Fruit fly (Drosophila melanogaster) whole organism, prepupa: ENCODE results near the gene CG17777.

Experiments used
- Blimp-1 ChIP-seq: fragments of 200-800 bp; sonication (Bioruptor generic); optimal IDR thresholded peaks from 3 replicates; lab custom pipeline; 2017; ENCODE audit warnings: missing biosample characterization, missing genetic modification characterization, mild to moderate bottlenecking, moderate library complexity, missing genetic modification reagents
- CG10631 ChIP-seq: fragments of 200-800 bp; sonication (Bioruptor generic); optimal IDR thresholded peaks from 2 replicates; lab custom pipeline; 2016; ENCODE audit warnings: missing biosample characterization, missing genetic modification characterization
- CG10669 ChIP-seq: fragments of 200-800 bp; sonication (Bioruptor generic); optimal IDR thresholded peaks from 3 replicates; lab custom pipeline; 2018; ENCODE audit warnings: missing biosample characterization, mild to moderate bottlenecking, missing genetic modification characterization, moderate library complexity
- CG11294 ChIP-seq: fragments of 200-800 bp; sonication (Bioruptor generic); IDR thresholded peaks from 2 replicates; pipeline ENCODE4 v1.3.6; 2022; ENCODE audit warnings: missing biosample characterization, missing genetic modification characterization
- CG11762 ChIP-seq: fragments of 200-800 bp; sonication (Bioruptor generic); optimal IDR thresholded peaks from 3 replicates; lab custom pipeline; 2016; ENCODE audit warnings: missing biosample characterization, missing genetic modification characterization; ENCODE audit not compliant: insufficient read depth
- CG15336 ChIP-seq: fragments of 200-800 bp; sonication (Bioruptor generic); IDR thresholded peaks from 2 replicates; pipeline ENCODE4 v1.3.6; 2022; ENCODE audit warnings: missing biosample characterization, missing genetic modification characterization
- CG16779 ChIP-seq: fragments of 200-800 bp; sonication (Bioruptor generic); optimal IDR thresholded peaks from 3 replicates; lab custom pipeline; 2017; ENCODE audit warnings: missing biosample characterization, mild to moderate bottlenecking, missing genetic modification characterization
- CG31627 ChIP-seq: fragments of 200-800 bp; sonication (Bioruptor generic); optimal IDR thresholded peaks from 3 replicates; lab custom pipeline; 2016; ENCODE audit warnings: missing biosample characterization, missing genetic modification characterization
- CG34406 ChIP-seq: fragments of 200-800 bp; sonication (Bioruptor generic); optimal IDR thresholded peaks from 3 replicates; lab custom pipeline; 2016; ENCODE audit warnings: missing biosample characterization, missing genetic modification characterization
- CG3919 ChIP-seq: fragments of 200-800 bp; sonication (Bioruptor generic); optimal IDR thresholded peaks from 3 replicates; lab custom pipeline; 2016; ENCODE audit warnings: missing biosample characterization, missing genetic modification characterization
- CG6792 ChIP-seq: fragments of 200-800 bp; sonication (Bioruptor generic); optimal IDR thresholded peaks from 3 replicates; lab custom pipeline; 2016; ENCODE audit warnings: missing biosample characterization, missing genetic modification characterization
- CG6808 ChIP-seq: fragments of 200-800 bp; sonication (Bioruptor generic); optimal IDR thresholded peaks from 3 replicates; lab custom pipeline; 2017; ENCODE audit warnings: missing biosample characterization, missing genetic modification characterization, mild to moderate bottlenecking, moderate library complexity, missing genetic modification reagents
- CG7368 ChIP-seq: fragments of 200-800 bp; sonication (Bioruptor generic); optimal IDR thresholded peaks from 3 replicates; lab custom pipeline; 2016; ENCODE audit warnings: missing biosample characterization, missing genetic modification characterization
- CG8119 ChIP-seq: fragments of 200-800 bp; sonication (Bioruptor generic); IDR thresholded peaks from 3 replicates; pipeline ENCODE4 v1.3.6; 2022; ENCODE audit warnings: missing biosample characterization, missing genetic modification characterization
- CG8319 ChIP-seq: fragments of 200-800 bp; sonication (Bioruptor generic); optimal IDR thresholded peaks from 3 replicates; lab custom pipeline; 2016; ENCODE audit warnings: missing biosample characterization, missing genetic modification characterization
- CG8632 ChIP-seq: fragments of 200-800 bp; sonication (Bioruptor generic); optimal IDR thresholded peaks from 3 replicates; lab custom pipeline; 2016; ENCODE audit warnings: missing biosample characterization, missing genetic modification characterization
- CG9139 ChIP-seq: fragments of 200-800 bp; sonication (Bioruptor generic); optimal IDR thresholded peaks from 3 replicates; lab custom pipeline; 2017; ENCODE audit warnings: missing biosample characterization, mild to moderate bottlenecking, missing genetic modification characterization
- Eip75B ChIP-seq: fragments of 200-800 bp; sonication (Bioruptor generic); optimal IDR thresholded peaks from 3 replicates; lab custom pipeline; 2016; ENCODE audit warnings: missing biosample characterization, missing genetic modification characterization
- Eip78C ChIP-seq: fragments of 200-800 bp; sonication (Bioruptor generic); peaks from one replicate; lab custom pipeline; 2016; ENCODE audit warnings: missing biosample characterization, missing genetic modification characterization
- Ets21C ChIP-seq: fragments of 200-800 bp; sonication (Bioruptor generic); optimal IDR thresholded peaks from 3 replicates; lab custom pipeline; 2016; ENCODE audit warnings: missing biosample characterization, missing genetic modification characterization
- Gug ChIP-seq: fragments of 200-800 bp; sonication (Bioruptor generic); IDR thresholded peaks from 2 replicates; pipeline ENCODE4 v1.3.6; 2022; ENCODE audit warnings: missing biosample characterization, missing genetic modification characterization
- Hr38 ChIP-seq: sonication (Bioruptor generic); optimal IDR thresholded peaks from 2 replicates; lab custom pipeline; 2016; ENCODE audit warnings: missing biosample characterization, missing genetic modification characterization
- Hr39 ChIP-seq: fragments of 200-800 bp; sonication (Bioruptor generic); optimal IDR thresholded peaks from 2 replicates; lab custom pipeline; 2016; ENCODE audit warnings: missing biosample characterization, missing genetic modification characterization
- Hr4 ChIP-seq: fragments of 200-800 bp; sonication (Bioruptor generic); optimal IDR thresholded peaks from 3 replicates; lab custom pipeline; 2016; ENCODE audit warnings: missing biosample characterization, missing genetic modification characterization
- Lpt ChIP-seq: fragments of 200-800 bp; sonication (Bioruptor generic); optimal IDR thresholded peaks from 3 replicates; lab custom pipeline; 2016; ENCODE audit warnings: missing biosample characterization, missing genetic modification characterization
- OdsH ChIP-seq: fragments of 200-800 bp; sonication (Bioruptor generic); optimal IDR thresholded peaks from 3 replicates; lab custom pipeline; 2016; ENCODE audit warnings: missing biosample characterization, missing genetic modification characterization
- Smox ChIP-seq: fragments of 200-800 bp; sonication (Bioruptor generic); optimal IDR thresholded peaks from 3 replicates; lab custom pipeline; 2016; ENCODE audit warnings: missing biosample characterization, missing genetic modification characterization
- achi ChIP-seq: fragments of 200-800 bp; sonication (Bioruptor generic); optimal IDR thresholded peaks from 3 replicates; lab custom pipeline; 2016; ENCODE audit warnings: missing biosample characterization, missing genetic modification characterization
- dac ChIP-seq: fragments of 200-800 bp; sonication (Bioruptor generic); optimal IDR thresholded peaks from 2 replicates; lab custom pipeline; 2017; ENCODE audit warnings: missing biosample characterization, mild to moderate bottlenecking, missing genetic modification characterization
- eg ChIP-seq: fragments of 200-800 bp; sonication (Bioruptor generic); IDR thresholded peaks from 3 replicates; pipeline ENCODE4 v1.3.6; 2022; ENCODE audit warnings: missing biosample characterization, missing genetic modification characterization
- esn ChIP-seq: fragments of 200-800 bp; sonication (Bioruptor generic); optimal IDR thresholded peaks from 2 replicates; lab custom pipeline; 2016; ENCODE audit warnings: missing biosample characterization, mild to moderate bottlenecking, missing genetic modification characterization, moderate library complexity
- fd59A ChIP-seq: fragments of 200-800 bp; sonication (Bioruptor generic); optimal IDR thresholded peaks from 2 replicates; lab custom pipeline; 2017; ENCODE audit warnings: missing biosample characterization, mild to moderate bottlenecking, missing genetic modification characterization, missing genetic modification reagents
- fkh ChIP-seq: fragments of 200-800 bp; sonication (Bioruptor generic); optimal IDR thresholded peaks from 3 replicates; lab custom pipeline; 2017; ENCODE audit warnings: missing biosample characterization, mild to moderate bottlenecking, missing genetic modification characterization, moderate library complexity
- lz ChIP-seq: fragments of 200-800 bp; sonication (Bioruptor generic); optimal IDR thresholded peaks from 3 replicates; lab custom pipeline; 2016; ENCODE audit warnings: missing biosample characterization, missing genetic modification characterization
- pdm3 ChIP-seq: fragments of 200-800 bp; sonication (Bioruptor generic); optimal IDR thresholded peaks from 3 replicates; lab custom pipeline; 2016; ENCODE audit warnings: missing biosample characterization, missing genetic modification characterization
- svp ChIP-seq: fragments of 200-800 bp; sonication (Bioruptor generic); peaks from one replicate; lab custom pipeline; 2016; ENCODE audit warnings: missing biosample characterization, missing genetic modification characterization
- topi ChIP-seq: fragments of 200-800 bp; sonication (Bioruptor generic); optimal IDR thresholded peaks from 3 replicates; lab custom pipeline; 2016; ENCODE audit warnings: missing biosample characterization, missing genetic modification characterization

The CG17777 gene

DNA sequence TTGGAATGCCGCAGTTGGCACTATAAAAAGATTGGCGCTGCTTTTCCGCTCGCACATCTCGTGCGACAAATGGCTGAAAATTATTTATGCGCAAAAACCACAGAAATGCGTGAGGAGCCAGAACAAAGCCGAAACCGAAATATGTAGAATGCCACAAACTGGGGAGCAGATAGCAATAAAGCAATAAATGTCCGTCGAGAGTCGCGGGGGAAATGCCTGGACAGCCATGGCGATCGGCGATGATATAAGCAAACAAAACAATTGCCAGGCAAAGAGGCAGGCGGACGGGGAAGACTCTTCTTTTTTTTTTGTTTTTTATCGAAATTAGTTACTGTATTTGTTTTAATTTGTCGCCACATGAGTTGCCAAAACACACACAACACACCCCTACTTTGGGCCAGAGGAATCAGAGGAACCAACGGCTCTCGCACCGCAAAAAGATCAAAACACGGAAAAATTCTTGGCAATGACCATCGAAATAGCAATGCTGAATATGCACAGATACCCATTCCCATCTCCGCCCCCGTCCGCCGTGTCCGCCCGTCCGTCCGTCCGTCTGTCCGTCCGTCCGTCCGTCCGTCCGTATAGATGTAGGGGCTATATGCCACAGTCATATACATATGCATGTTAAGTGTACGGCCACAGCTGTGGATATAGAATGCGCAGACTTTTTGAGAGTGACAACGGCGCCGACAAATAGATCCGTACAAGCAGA, 18.0 kb upstream of the CG17777 start:
- no peak for TF ChIP-seq Ets21C
- TF ChIP-seq CG9139 (GFP tag; lab: Kevin White, UChicago): no peak
- TF ChIP-seq Gug: no peak
- TF ChIP-seq fkh (GFP tag; lab: Kevin White, UChicago): no peak
- no peak for TF ChIP-seq topi
- TF ChIP-seq eg (GFP tag; lab: Robert Waterston, UW): no peak
- no peak for TF ChIP-seq CG6808 (GFP tag; lab: Kevin White, UChicago)
- no peak for TF ChIP-seq Hr4 (GFP tag; lab: Kevin White, UChicago)
- TF ChIP-seq CG11762 (GFP tag; lab: Kevin White, UChicago): no peak
- no peak for TF ChIP-seq CG15336 (GFP tag; lab: Robert Waterston, UW)
- TF ChIP-seq CG8119 (GFP tag; lab: Robert Waterston, UW): no peak

DNA sequence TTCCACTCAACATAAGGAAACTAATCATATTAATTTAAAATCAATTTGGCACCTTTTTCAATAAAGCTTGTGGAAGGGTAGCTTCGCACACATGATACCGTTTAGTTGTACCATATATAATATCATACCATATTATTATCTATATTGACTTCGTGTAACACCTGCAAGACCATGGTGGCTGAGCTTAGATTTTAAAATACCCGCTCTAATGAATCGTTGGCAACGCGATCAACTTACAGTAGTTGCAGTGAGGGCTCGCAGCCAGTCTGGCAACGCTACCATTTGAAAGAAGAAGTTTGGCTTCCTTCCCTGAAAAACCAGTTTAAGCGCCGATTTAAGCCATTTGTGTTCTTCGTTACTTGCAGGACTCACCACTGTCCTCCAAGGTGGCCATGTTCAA, 16.2 kb upstream of the CG17777 start:
- TF ChIP-seq CG10669 (GFP tag; lab: Kevin White, UChicago) (no peak), CG8319 (GFP tag; lab: Kevin White, UChicago) (no peak), Blimp-1 (GFP tag; lab: Kevin White, UChicago) (no peak)
- TF ChIP-seq, all 60 proteins: peak for 0

DNA sequence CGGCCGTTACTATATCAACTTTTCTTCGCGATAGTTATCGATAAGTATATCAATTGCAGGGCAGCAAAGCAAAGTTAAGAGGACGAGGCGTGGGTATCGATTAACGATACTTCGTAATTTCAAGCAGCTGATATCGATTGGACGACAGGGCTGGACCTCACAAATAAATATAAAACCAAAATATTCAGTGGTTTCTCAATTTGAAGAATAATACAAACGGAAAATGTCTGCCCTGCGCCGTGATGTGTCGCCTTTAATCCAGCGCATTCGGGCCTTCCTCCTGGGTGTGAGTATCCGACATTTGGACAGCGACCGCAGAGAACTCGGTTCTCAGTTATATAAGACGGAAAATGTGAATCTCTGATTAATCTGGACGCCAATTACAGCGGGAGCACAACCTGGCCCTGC, 14.2 kb upstream of the CG17777 start, which contains the start of gene ND-B14.5A:
TSS of gene ND-B14.5A (plus strand) at position 107 of the 408 bp plus-strand sequence.
- TF ChIP-seq esn (peak; percentile 23), fd59A (no peak)

DNA sequence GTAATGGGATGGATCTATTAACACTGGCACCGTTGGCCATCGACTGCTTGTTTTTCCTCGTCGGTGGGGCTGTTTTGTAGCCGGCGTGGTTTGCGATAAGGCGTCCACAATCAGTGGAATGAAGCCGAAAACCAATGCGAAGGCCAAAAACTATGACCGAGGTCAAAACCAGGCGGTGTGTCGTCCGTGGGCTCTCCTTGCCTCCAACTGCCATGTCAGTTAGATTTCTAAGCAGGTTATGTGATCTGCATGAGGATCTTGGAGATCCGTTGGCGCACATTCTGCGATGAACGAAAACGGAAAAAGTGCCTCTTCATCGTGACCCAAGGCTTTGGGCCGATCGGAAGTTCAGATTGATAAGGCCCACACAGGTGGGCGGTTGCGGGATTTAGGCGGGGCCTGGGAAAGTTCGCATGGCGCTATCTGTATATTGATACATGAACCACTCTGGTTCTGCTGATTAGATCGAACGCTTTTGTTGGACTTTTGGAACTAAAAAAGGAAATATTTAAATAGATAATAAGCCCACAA, 11.3 kb upstream of the CG17777 start, which contains the start of gene Cyp4d14:
TSS of gene Cyp4d14 (minus strand) at position 51 of the 531 bp plus-strand sequence.
- TF ChIP-seq CG8119 (GFP tag; lab: Robert Waterston, UW) (no peak), svp (GFP tag; lab: Kevin White, UChicago) (peak; percentile 84), Hr4 (GFP tag; lab: Kevin White, UChicago) (no peak)

DNA sequence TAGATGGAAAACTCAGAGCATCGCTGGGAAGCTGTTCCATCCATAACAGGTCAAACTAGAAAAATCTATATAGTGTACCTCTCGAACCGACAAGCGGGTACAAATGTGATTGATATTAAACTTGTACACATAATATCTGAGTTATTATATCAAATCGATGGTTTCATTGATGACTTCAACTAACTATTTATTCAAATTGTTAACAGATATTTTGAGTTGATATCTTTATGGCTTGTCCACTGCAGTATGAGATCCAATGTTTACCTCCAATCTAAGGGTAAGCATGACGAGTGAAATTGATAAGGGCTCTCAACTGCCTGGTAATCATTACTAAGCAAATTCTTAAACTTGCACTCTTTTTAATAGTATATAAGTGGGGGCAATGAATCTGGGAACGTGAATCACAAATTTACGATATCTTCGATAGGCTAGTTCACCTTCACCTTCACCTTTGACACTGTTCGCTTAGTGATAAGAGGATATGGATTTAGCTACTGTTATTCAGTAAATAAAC, 10.6 kb upstream of the CG17777 start, which contains the start of gene Cyp4d2:
TSS of gene Cyp4d2 (plus strand) at position 51 of the 514 bp plus-strand sequence.
- TF ChIP-seq fkh (GFP tag; lab: Kevin White, UChicago) (peak; percentile 30), Eip78C (GFP tag; lab: Kevin White, UChicago) (no peak), Hr38 (GFP tag; lab: Kevin White, UChicago) (no peak), Hr39 (GFP tag; lab: Kevin White, UChicago) (no peak)

DNA sequence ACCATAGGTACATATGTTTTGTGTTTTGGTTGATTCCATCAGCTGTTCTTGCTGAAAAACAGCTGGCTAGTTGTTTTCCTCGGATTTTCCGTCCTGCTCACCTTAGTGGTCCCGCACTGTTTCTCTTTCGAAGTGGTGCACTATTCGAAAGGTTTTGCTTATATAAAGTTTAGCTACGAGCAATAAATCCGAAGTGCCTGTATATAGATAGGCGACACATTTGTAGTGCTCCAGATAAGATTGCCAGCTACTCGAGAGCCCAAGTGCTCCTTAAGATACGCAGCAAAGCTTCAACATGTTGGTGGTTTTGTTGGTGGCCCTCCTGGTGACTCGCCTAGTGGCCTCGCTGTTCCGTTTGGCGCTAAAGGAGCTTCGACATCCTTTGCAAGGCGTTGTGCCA, 7.9 kb upstream of the CG17777 start, which contains the start of gene Cyp4ae1:
TSS of gene Cyp4ae1 (plus strand) at position 206 of the 400 bp plus-strand sequence.
- TF ChIP-seq CG3919 (GFP tag; lab: Kevin White, UChicago): no peak
- no peak for TF ChIP-seq CG16779 (tag; lab: Kevin White, UChicago)
- TF ChIP-seq Eip75B: no peak
- TF ChIP-seq CG6792 (GFP tag; lab: Kevin White, UChicago): no peak
- no peak for TF ChIP-seq CG7368
- no peak for TF ChIP-seq Hr38 (GFP tag; lab: Kevin White, UChicago)
- no peak for TF ChIP-seq esn
- TF ChIP-seq CG11294 (GFP tag; lab: Robert Waterston, UW): no peak
- TF ChIP-seq achi: no peak
- TF ChIP-seq OdsH (GFP tag; lab: Kevin White, UChicago): no peak
- no peak for TF ChIP-seq Lpt (GFP tag; lab: Kevin White, UChicago)
- TF ChIP-seq pdm3: no peak
- no peak for TF ChIP-seq lz (GFP tag; lab: Kevin White, UChicago)
- TF ChIP-seq dac (GFP tag; lab: Kevin White, UChicago): no peak
- no peak for TF ChIP-seq CG8632 (GFP tag; lab: Kevin White, UChicago)
- TF ChIP-seq Smox (GFP tag; lab: Kevin White, UChicago): no peak
- TF ChIP-seq CG10631: no peak
- TF ChIP-seq fkh (GFP tag; lab: Kevin White, UChicago): no peak
- no peak for TF ChIP-seq CG31627 (GFP tag; lab: Kevin White, UChicago)
- no peak for TF ChIP-seq CG34406 (GFP tag; lab: Kevin White, UChicago)
- TF ChIP-seq, all 60 proteins: peak for 0
